Worm (Caenorhabditis elegans): ENCODE results near the gene tomm-20.

DNA sequence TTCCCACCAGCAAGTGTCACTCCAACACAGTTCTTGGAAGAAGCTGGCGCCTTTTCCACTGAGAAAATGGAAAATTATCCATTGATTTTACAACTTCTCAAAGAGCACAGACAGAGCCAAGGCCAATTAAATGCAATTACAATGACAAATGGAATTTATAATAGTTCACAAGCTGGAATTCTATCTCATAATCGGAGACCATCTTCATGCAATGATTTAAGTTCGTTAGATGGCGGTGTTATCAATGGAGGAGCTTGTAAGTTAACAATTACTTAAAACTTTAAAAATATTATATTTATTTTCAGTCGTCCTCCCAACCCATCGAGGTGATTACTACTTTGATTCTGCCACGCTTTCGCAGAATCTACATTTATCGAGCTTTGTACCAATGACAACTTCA lies 37.6 kb downstream of the tomm-20 start:
- TF ChIP-seq somi-1 (GFP tag; optimal IDR thresholded peaks at IDR 0.05), result no peak
- TF ChIP-seq lin-40 (tag; optimal IDR thresholded peaks at IDR 0.05), result no peak
- TF ChIP-seq F49E8.2 (tag; optimal IDR thresholded peaks at IDR 0.05; ENCODE audit: insufficient read depth), result no peak
- TF ChIP-seq akir-1 (GFP tag; optimal IDR thresholded peaks at IDR 0.05), result no peak
- TF ChIP-seq nfya-2 (GFP tag; IDR thresholded peaks at IDR 0.05), result no peak
- no peak for TF ChIP-seq mel-28 (tag; optimal IDR thresholded peaks at IDR 0.05; ENCODE audit: borderline replicate concordance)
- no peak for TF ChIP-seq ets-4 (GFP tag; optimal IDR thresholded peaks at IDR 0.05)
